Fruit fly (Drosophila melanogaster): ENCODE measurements around the gene crp.

crp gene

dm6 chr2L:16275809-16276178 lies 11.7 kb downstream of the crp start (continued):
- TF ChIP-seq klu (GFP tag; IDR thresholded peaks at IDR 0.05) (no peak), croc (GFP tag; conservative IDR thresholded peaks at IDR 0.05) (no peak), CG3407 (GFP tag; optimal IDR thresholded peaks at IDR 0.05) (no peak), CG12744 (GFP tag; optimal IDR thresholded peaks at IDR 0.05) (no peak), usp (GFP tag; optimal IDR thresholded peaks at IDR 0.05) (no peak), E2f1 (GFP tag; IDR thresholded peaks at IDR 0.05) (peak; percentile 15; the same call in 1 of the 2 replicates), CG2889 (GFP tag; IDR thresholded peaks at IDR 0.05) (no peak), Deaf1 (tag; optimal IDR thresholded peaks at IDR 0.05) (no peak), NK7.1 (GFP tag; optimal IDR thresholded peaks at IDR 0.05) (no peak), her (GFP tag; optimal IDR thresholded peaks at IDR 0.05) (no peak), sd (tag; optimal IDR thresholded peaks at IDR 0.05) (peak; percentile 29), CG9215 (GFP tag; IDR thresholded peaks at IDR 0.05) (0 out of 2 replicates have a peak, but pooled peaks have one; percentile 33), CG6175 (GFP tag; IDR thresholded peaks at IDR 0.05) (no peak), ci (GFP tag; IDR thresholded peaks at IDR 0.05) (peak; percentile 60; the same call in 1 of the 3 replicates), CG6272 (GFP tag; IDR thresholded peaks at IDR 0.05) (no peak), H15 (GFP tag; IDR thresholded peaks at IDR 0.05) (no peak), CG12104 (GFP tag; optimal IDR thresholded peaks at IDR 0.05) (no peak), CG9609 (GFP tag; optimal IDR thresholded peaks at IDR 0.05) (no peak), CG12659 (GFP tag; optimal IDR thresholded peaks at IDR 0.05) (peak; percentile 48), Antp (GFP tag; optimal IDR thresholded peaks at IDR 0.05) (no peak), CG31224 (GFP tag; IDR thresholded peaks at IDR 0.05) (no peak), CG31441 (GFP tag; IDR thresholded peaks at IDR 0.05) (peak; percentile 61), knrl (GFP tag; IDR thresholded peaks at IDR 0.05; ENCODE audit: partially characterized antibody) (no peak), CG15696 (tag; optimal IDR thresholded peaks at IDR 0.05) (no peak), CG10209 (GFP tag; optimal IDR thresholded peaks at IDR 0.05) (peak; percentile 60), CG11456 (GFP tag; IDR thresholded peaks at IDR 0.05) (0 out of 3 replicates have a peak, but pooled peaks have one; percentile 18), NC2β (GFP tag; optimal IDR thresholded peaks at IDR 0.05) (no peak), CG6854 (GFP tag; optimal IDR thresholded peaks at IDR 0.05) (peak; percentile 45), CG18262 (tag; optimal IDR thresholded peaks at IDR 0.05) (peak; percentile 58), row (GFP tag; IDR thresholded peaks at IDR 0.05) (peak; percentile 44; the same call in 1 of the 3 replicates), CG15269 (tag; optimal IDR thresholded peaks at IDR 0.05) (peak; percentile 59), Taf1 (GFP tag; IDR thresholded peaks at IDR 0.05) (no peak), exex (tag; optimal IDR thresholded peaks at IDR 0.05) (peak; percentile 4), crc (GFP tag; optimal IDR thresholded peaks at IDR 0.05) (no peak), Sry-β (GFP tag; optimal IDR thresholded peaks at IDR 0.05) (no peak), Sry-δ (GFP tag; optimal IDR thresholded peaks at IDR 0.05) (no peak), CG14860 (GFP tag; IDR thresholded peaks at IDR 0.05; ENCODE audit: partially characterized antibody) (no peak), Dref (GFP tag; IDR thresholded peaks at IDR 0.05) (no peak), pb (GFP tag; optimal IDR thresholded peaks at IDR 0.05) (no peak), CG10431 (GFP tag; optimal IDR thresholded peaks at IDR 0.05) (no peak), CG34224 (GFP tag; IDR thresholded peaks at IDR 0.05; ENCODE audit: partially characterized antibody) (no peak), CG12155 (GFP tag; optimal IDR thresholded peaks at IDR 0.05) (peak; percentile 34), tap (tag; optimal IDR thresholded peaks at IDR 0.05) (no peak), fu2 (GFP tag; optimal IDR thresholded peaks at IDR 0.05) (no peak), Camta (GFP tag; optimal IDR thresholded peaks at IDR 0.05) (no peak), Neu2 (GFP tag; optimal IDR thresholded peaks at IDR 0.05; ENCODE audit: borderline replicate concordance) (peak; percentile 78), CG2116 (GFP tag; optimal IDR thresholded peaks at IDR 0.05) (peak; percentile 5), MTF-1 (GFP tag; optimal IDR thresholded peaks at IDR 0.05; ENCODE audit: borderline replicate concordance) (no peak), CG7839 (tag; optimal IDR thresholded peaks at IDR 0.05) (peak; percentile 63), ac (GFP tag; optimal IDR thresholded peaks at IDR 0.05) (no peak), jumu (GFP tag; optimal IDR thresholded peaks at IDR 0.05) (no peak), Dp (GFP tag; optimal IDR thresholded peaks at IDR 0.05) (no peak)

All from whole organism, embryonic.